Fruit fly (Drosophila melanogaster) whole organism, embryonic: ENCODE measurements around the gene RabX5.
A peak's percentile ranks its signal among the peaks of the same experiment; 100 is the strongest.

Source experiments
- Bteb2 ChIP-seq: fragments of 200-800 bp; sonication (Bioruptor generic); optimal IDR thresholded peaks from 2 replicates; lab custom pipeline; 2016; ENCODE audit warnings: missing biosample characterization, missing genetic modification characterization
- CG10147 ChIP-seq: fragments of 200-800 bp; sonication (Bioruptor generic); optimal IDR thresholded peaks from 2 replicates; lab custom pipeline; 2019; ENCODE audit warnings: missing biosample characterization, mild to moderate bottlenecking, missing genetic modification characterization, moderate library complexity
- CG11723 ChIP-seq: fragments of 200-800 bp; sonication (Bioruptor generic); optimal IDR thresholded peaks from 2 replicates; lab custom pipeline; 2017; ENCODE audit warnings: missing biosample characterization, mild to moderate bottlenecking, missing genetic modification characterization
- CG12299 ChIP-seq: fragments of 200-800 bp; sonication (Bioruptor generic); optimal IDR thresholded peaks from 2 replicates; lab custom pipeline; 2018; ENCODE audit warnings: missing biosample characterization, mild to moderate bottlenecking, missing genetic modification characterization
- CG12391 ChIP-seq: fragments of 200-800 bp; sonication (Bioruptor generic); optimal IDR thresholded peaks from 3 replicates; lab custom pipeline; 2018; ENCODE audit warnings: missing biosample characterization, mild to moderate bottlenecking, missing genetic modification characterization, moderate library complexity
- CG14965 ChIP-seq: fragments of 200-800 bp; sonication (Bioruptor generic); optimal IDR thresholded peaks from 2 replicates; lab custom pipeline; 2016; ENCODE audit warnings: missing biosample characterization, missing genetic modification characterization, borderline replicate concordance
- CG16863 ChIP-seq: fragments of 200-800 bp; sonication (Bioruptor generic); optimal IDR thresholded peaks from 3 replicates; lab custom pipeline; 2016; ENCODE audit warnings: missing biosample characterization, missing genetic modification characterization
- CG17186 ChIP-seq: fragments of 200-800 bp; sonication (Bioruptor generic); optimal IDR thresholded peaks from 3 replicates; lab custom pipeline; 2017; ENCODE audit warnings: missing biosample characterization, missing genetic modification reagents, missing genetic modification characterization
- CG17802 ChIP-seq: fragments of 200-800 bp; sonication (Bioruptor generic); optimal IDR thresholded peaks from 2 replicates; lab custom pipeline; 2018; ENCODE audit warnings: missing biosample characterization, mild to moderate bottlenecking, missing genetic modification characterization, moderate library complexity
- CG18476 ChIP-seq: fragments of 200-800 bp; sonication (Bioruptor generic); optimal IDR thresholded peaks from 2 replicates; lab custom pipeline; 2016; ENCODE audit warnings: missing biosample characterization, mild to moderate bottlenecking, missing genetic modification characterization
- CG18619 ChIP-seq: fragments of 200-800 bp; sonication (Bioruptor generic); optimal IDR thresholded peaks from 3 replicates; lab custom pipeline; 2017; ENCODE audit warnings: missing biosample characterization, mild to moderate bottlenecking, missing genetic modification characterization
- CG30403 ChIP-seq: fragments of 200-800 bp; sonication (Bioruptor generic); optimal IDR thresholded peaks from 3 replicates; lab custom pipeline; 2016; ENCODE audit warnings: missing biosample characterization, missing genetic modification characterization
- CG32767 ChIP-seq: fragments of 200-800 bp; sonication (Bioruptor generic); IDR thresholded peaks from 2 replicates; pipeline ENCODE4 v1.3.6; 2022; ENCODE audit warnings: missing biosample characterization, missing genetic modification characterization
- CG33557 ChIP-seq: fragments of 200-800 bp; sonication (Bioruptor generic); optimal IDR thresholded peaks from 2 replicates; lab custom pipeline; 2019; ENCODE audit warnings: missing biosample characterization, mild to moderate bottlenecking, missing genetic modification characterization, moderate library complexity
- CG34376 ChIP-seq: fragments of 200-800 bp; sonication (Bioruptor generic); optimal IDR thresholded peaks from 2 replicates; lab custom pipeline; 2018; ENCODE audit warnings: missing biosample characterization, mild to moderate bottlenecking, missing genetic modification characterization
- CG3995 ChIP-seq: fragments of 200-800 bp; sonication (Bioruptor generic); optimal IDR thresholded peaks from 3 replicates; lab custom pipeline; 2016; ENCODE audit warnings: missing biosample characterization, missing genetic modification characterization
- CG4328 ChIP-seq: fragments of 200-800 bp; sonication (Bioruptor generic); optimal IDR thresholded peaks from 3 replicates; lab custom pipeline; 2017; ENCODE audit warnings: missing biosample characterization, missing genetic modification reagents, missing genetic modification characterization
- CG8089 ChIP-seq: fragments of 200-800 bp; sonication (Bioruptor generic); optimal IDR thresholded peaks from 3 replicates; lab custom pipeline; 2016; ENCODE audit warnings: missing biosample characterization, missing genetic modification characterization
- CG8359 ChIP-seq: fragments of 200-800 bp; sonication (Bioruptor generic); optimal IDR thresholded peaks from 2 replicates; lab custom pipeline; 2017; ENCODE audit warnings: missing biosample characterization, mild to moderate bottlenecking, missing genetic modification characterization, borderline replicate concordance
- CG8478 ChIP-seq: fragments of >200 bp; optimal IDR thresholded peaks from 2 replicates; lab custom pipeline; 2018
- CG8765 ChIP-seq: fragments of 200-800 bp; sonication (Bioruptor generic); IDR thresholded peaks from 2 replicates; pipeline ENCODE4 v1.3.6; 2022; ENCODE audit warnings: missing biosample characterization, missing genetic modification characterization
- CG8924 ChIP-seq: fragments of 200-800 bp; optimal IDR thresholded peaks from 3 replicates; lab custom pipeline; 2019; ENCODE audit warnings: missing biosample characterization, mild to moderate bottlenecking, missing genetic modification characterization, moderate library complexity
- Dad ChIP-seq: fragments of 200-800 bp; sonication (Bioruptor generic); optimal IDR thresholded peaks from 3 replicates; lab custom pipeline; 2016; ENCODE audit warnings: missing biosample characterization, missing genetic modification characterization
- Dip2 ChIP-seq: fragments of 200-800 bp; sonication (Bioruptor generic); IDR thresholded peaks from 2 replicates; pipeline ENCODE4 v1.3.6; 2022; ENCODE audit warnings: missing biosample characterization, missing genetic modification characterization
- Dll ChIP-seq: fragments of 200-800 bp; sonication (Bioruptor generic); IDR thresholded peaks from 4 replicates; pipeline ENCODE4 v1.3.6; 2022; ENCODE audit warnings: missing biosample characterization, missing genetic modification characterization; ENCODE audit not compliant: partially characterized antibody
- Ets65A ChIP-seq: fragments of 200-800 bp; sonication (Bioruptor generic); peaks from one replicate; lab custom pipeline; 2016; ENCODE audit warnings: missing biosample characterization, missing genetic modification characterization
- HHEX ChIP-seq: fragments of 200-800 bp; sonication (Bioruptor generic); optimal IDR thresholded peaks from 3 replicates; lab custom pipeline; 2017; ENCODE audit warnings: missing biosample characterization, mild to moderate bottlenecking, missing genetic modification characterization, missing genetic modification reagents
- HmgD ChIP-seq: fragments of 200-800 bp; sonication (Bioruptor generic); optimal IDR thresholded peaks from 3 replicates; lab custom pipeline; 2016; ENCODE audit warnings: missing biosample characterization, missing genetic modification characterization
- Hr39 ChIP-seq: fragments of >200 bp; optimal IDR thresholded peaks from 2 replicates; lab custom pipeline; 2017
- Lim3 ChIP-seq: fragments of 200-800 bp; sonication (Bioruptor generic); IDR thresholded peaks from 2 replicates; pipeline ENCODE4 v1.3.6; 2022; ENCODE audit warnings: missing biosample characterization, missing genetic modification characterization
- MESR4 ChIP-seq: fragments of 200-800 bp; sonication (Bioruptor generic); optimal IDR thresholded peaks from 2 replicates; lab custom pipeline; 2018; ENCODE audit warnings: missing biosample characterization, mild to moderate bottlenecking, missing genetic modification characterization, moderate library complexity
- NFAT ChIP-seq: fragments of 200-800 bp; sonication (Bioruptor generic); IDR thresholded peaks from 2 replicates; pipeline ENCODE4 v1.3.6; 2022; ENCODE audit warnings: missing biosample characterization, missing genetic modification characterization
- Oaz ChIP-seq: fragments of 200-800 bp; sonication (Bioruptor generic); IDR thresholded peaks from 2 replicates; pipeline ENCODE4 v1.3.6; 2022; ENCODE audit warnings: missing biosample characterization, missing genetic modification characterization
- Poxn ChIP-seq: fragments of 200-800 bp; sonication (Bioruptor generic); IDR thresholded peaks from 2 replicates; pipeline ENCODE4 v1.3.6; 2022; ENCODE audit warnings: missing biosample characterization, missing genetic modification characterization
- Rx ChIP-seq: fragments of 200-800 bp; sonication (Bioruptor generic); IDR thresholded peaks from 2 replicates; pipeline ENCODE4 v1.3.6; 2022; ENCODE audit warnings: missing biosample characterization, missing genetic modification characterization
- Vsx1 ChIP-seq: fragments of 200-800 bp; sonication (Bioruptor generic); optimal IDR thresholded peaks from 2 replicates; lab custom pipeline; 2017; ENCODE audit warnings: missing biosample characterization, mild to moderate bottlenecking, missing genetic modification characterization, missing genetic modification reagents
- ab ChIP-seq: fragments of 200-800 bp; sonication (Bioruptor generic); optimal IDR thresholded peaks from 2 replicates; lab custom pipeline; 2016; ENCODE audit warnings: missing biosample characterization, missing genetic modification characterization
- br ChIP-seq: fragments of >200 bp; optimal IDR thresholded peaks from 2 replicates; lab custom pipeline; 2017
- chn ChIP-seq: fragments of 200-800 bp; sonication (Bioruptor generic); optimal IDR thresholded peaks from 2 replicates; lab custom pipeline; 2016; ENCODE audit warnings: missing biosample characterization, missing genetic modification characterization
- corto ChIP-seq: fragments of 200-800 bp; sonication (Bioruptor generic); optimal IDR thresholded peaks from 2 replicates; lab custom pipeline; 2016; ENCODE audit warnings: missing biosample characterization, mild to moderate bottlenecking, missing genetic modification characterization, moderate library complexity
- esg ChIP-seq: fragments of 200-800 bp; sonication (Bioruptor generic); conservative IDR thresholded peaks from 2 replicates; pipeline ENCODE4 v1.3.6; 2022; ENCODE audit warnings: missing biosample characterization, missing genetic modification characterization
- ken ChIP-seq: fragments of 200-800 bp; sonication (Bioruptor generic); IDR thresholded peaks from 3 replicates; pipeline ENCODE4 v1.3.6; 2022; ENCODE audit warnings: missing biosample characterization, missing genetic modification characterization
- lov ChIP-seq, 2 experiments: fragments of 200-800 bp in 1 of 2; fragments of >200 bp in 1 of 2; sonication (Bioruptor generic) in 1 of 2; IDR thresholded peaks in 1 of 2; optimal IDR thresholded peaks in 1 of 2; 2 replicates in 1 of 2; 3 replicates in 1 of 2; pipeline versions ENCODE4 v1.3.6 to Lab custom; 2017 to 2022; ENCODE audit warnings: missing biosample characterization in 1 of 2, missing genetic modification characterization in 1 of 2
- mirr ChIP-seq: fragments of 200-800 bp; sonication (Bioruptor generic); optimal IDR thresholded peaks from 3 replicates; lab custom pipeline; 2018; ENCODE audit warnings: missing biosample characterization, mild to moderate bottlenecking, missing genetic modification characterization
- seq ChIP-seq: fragments of 200-800 bp; sonication (Bioruptor generic); IDR thresholded peaks from 2 replicates; pipeline ENCODE4 v1.3.6; 2022; ENCODE audit warnings: missing biosample characterization, missing genetic modification characterization
- sima ChIP-seq: fragments of 200-800 bp; sonication (Bioruptor generic); optimal IDR thresholded peaks from 2 replicates; lab custom pipeline; 2016; ENCODE audit warnings: missing biosample characterization, missing genetic modification characterization
- sob ChIP-seq: fragments of 200-800 bp; sonication (Bioruptor generic); IDR thresholded peaks from 2 replicates; pipeline ENCODE4 v1.3.6; 2022; ENCODE audit warnings: missing biosample characterization, missing genetic modification characterization
- vfl ChIP-seq: fragments of 200-800 bp; sonication (Bioruptor generic); optimal IDR thresholded peaks from 2 replicates; lab custom pipeline; 2016; ENCODE audit warnings: missing biosample characterization, missing genetic modification characterization
- wdn ChIP-seq: fragments of 200-800 bp; sonication (Bioruptor generic); IDR thresholded peaks from 2 replicates; pipeline ENCODE4 v1.3.6; 2022; ENCODE audit warnings: missing biosample characterization, missing genetic modification characterization
- wek ChIP-seq: fragments of 200-800 bp; sonication (Bioruptor generic); optimal IDR thresholded peaks from 3 replicates; lab custom pipeline; 2018; ENCODE audit warnings: missing biosample characterization, mild to moderate bottlenecking, missing genetic modification characterization, moderate library complexity

RabX5 gene

dm6 chr3L:1672627-1673026 lies 2.7 kb upstream of the RabX5 start, which contains the start of gene CG13930:
TSS of gene CG13930 (minus strand) at chr3L:1672727.
- TF ChIP-seq Ets65A (GFP tag; lab: Kevin White, UChicago) (peak; percentile 26), HHEX (GFP tag; lab: Kevin White, UChicago) (no peak)
- TF ChIP-seq, all 482 proteins: peak for 1

dm6 chr3L:1668504-1668903 lies 1.4 kb downstream of the RabX5 start, which contains the start of gene RpL23A:
TSS of gene RpL23A (minus strand) at chr3L:1668654.
- peak; percentile 87 for TF ChIP-seq Oaz (GFP tag; lab: Robert Waterston, UW)
- TF ChIP-seq ken (GFP tag; lab: Robert Waterston, UW) = peak; percentile 98
- peak; percentile 87 for TF ChIP-seq CG18476
- TF ChIP-seq Dll (GFP tag; lab: Robert Waterston, UW) = no peak
- TF ChIP-seq ab = peak; percentile 81
- peak; percentile 94 for TF ChIP-seq vfl (GFP tag; lab: Kevin White, UChicago)
- TF ChIP-seq chn (GFP tag; lab: Kevin White, UChicago) = peak; percentile 95
- peak; percentile 97 for TF ChIP-seq CG17186 (GFP tag; lab: Kevin White, UChicago)
- peak; percentile 95 for TF ChIP-seq Bteb2 (GFP tag; lab: Kevin White, UChicago)
- TF ChIP-seq CG8089 (GFP tag; lab: Kevin White, UChicago) = peak; percentile 97
- TF ChIP-seq wek (GFP tag; lab: Kevin White, UChicago) = peak; percentile 87
- peak; percentile 66 for TF ChIP-seq CG32767 (GFP tag; lab: Robert Waterston, UW)
- TF ChIP-seq wdn (GFP tag; lab: Robert Waterston, UW) = peak; percentile 92
- peak; percentile 98 for TF ChIP-seq CG18619 (GFP tag; lab: Kevin White, UChicago)
- TF ChIP-seq NFAT (GFP tag; lab: Robert Waterston, UW) = peak; percentile 97
- TF ChIP-seq Hr39 (lab: Kevin White, UChicago) = no peak
- TF ChIP-seq CG11723 (GFP tag; lab: Kevin White, UChicago) = peak; percentile 94
- TF ChIP-seq Poxn (GFP tag; lab: Robert Waterston, UW) = peak; percentile 63
- TF ChIP-seq Lim3 (GFP tag; lab: Robert Waterston, UW) = peak; percentile 67
- peak; percentile 87 for TF ChIP-seq CG33557 (GFP tag; lab: Kevin White, UChicago)
- TF ChIP-seq lov (optimal IDR thresholded peaks at IDR 0.05; lab: Kevin White, UChicago) = no peak
- TF ChIP-seq lov (GFP tag; IDR thresholded peaks at IDR 0.05; lab: Robert Waterston, UW) = peak; percentile 97
- TF ChIP-seq Vsx1 (GFP tag; lab: Kevin White, UChicago) = peak; percentile 98
- TF ChIP-seq CG17802 = peak; percentile 84
- TF ChIP-seq br (lab: Kevin White, UChicago) = no peak
- peak; percentile 82 for TF ChIP-seq CG8765 (GFP tag; lab: Robert Waterston, UW)
- TF ChIP-seq CG30403 = peak; percentile 94
- peak; percentile 91 for TF ChIP-seq CG16863
- TF ChIP-seq HmgD (GFP tag; lab: Kevin White, UChicago) = peak; percentile 99
- TF ChIP-seq Rx (GFP tag; lab: Robert Waterston, UW) = peak; percentile 94
- peak; percentile 96 for TF ChIP-seq CG4328
- peak; percentile 66 for TF ChIP-seq esg (GFP tag; lab: Robert Waterston, UW)
- peak; percentile 89 for TF ChIP-seq CG10147 (GFP tag; lab: Kevin White, UChicago)
- TF ChIP-seq corto (GFP tag; lab: Kevin White, UChicago) = no peak
- peak; percentile 95 for TF ChIP-seq CG12391
- peak; percentile 88 for TF ChIP-seq CG14965 (GFP tag; lab: Kevin White, UChicago)
- peak; percentile 93 for TF ChIP-seq sima
- peak; percentile 81 for TF ChIP-seq CG3995 (GFP tag; lab: Kevin White, UChicago)
- peak; percentile 82 for TF ChIP-seq CG12299 (tag; lab: Kevin White, UChicago)
- TF ChIP-seq seq (GFP tag; lab: Robert Waterston, UW) = peak; percentile 86
- peak; percentile 54 for TF ChIP-seq CG8478 (lab: Kevin White, UChicago)
- peak; percentile 97 for TF ChIP-seq CG34376 (GFP tag; lab: Kevin White, UChicago)
- peak; percentile 86 for TF ChIP-seq CG8924 (tag; lab: Kevin White, UChicago)
- peak; percentile 98 for TF ChIP-seq Dad (GFP tag; lab: Kevin White, UChicago)
- no peak for TF ChIP-seq Dip2
- TF ChIP-seq mirr (GFP tag; lab: Kevin White, UChicago) = peak; percentile 98
- TF ChIP-seq MESR4 (GFP tag; lab: Kevin White, UChicago) = peak; percentile 99
- TF ChIP-seq sob (GFP tag; lab: Robert Waterston, UW) = peak; percentile 98
- TF ChIP-seq CG8359 (GFP tag; lab: Kevin White, UChicago) = peak; percentile 81
